Fruit fly (Drosophila melanogaster) whole organism, adult: ENCODE results near the gene Jarid2.

Experiments
- CG11617 ChIP-seq: fragments of 200-800 bp; sonication (Bioruptor generic); optimal IDR thresholded peaks from 2 replicates; lab custom pipeline; 2017; ENCODE audit warnings: mild to moderate bottlenecking, missing biosample characterization, missing genetic modification reagents, missing genetic modification characterization
- CG12768 ChIP-seq: fragments of 200-800 bp; sonication (Bioruptor generic); optimal IDR thresholded peaks from 2 replicates; lab custom pipeline; 2017; ENCODE audit warnings: missing biosample characterization, missing genetic modification characterization, mild to moderate bottlenecking, moderate library complexity, missing genetic modification reagents
- CG14711 ChIP-seq: fragments of 200-800 bp; sonication (Bioruptor generic); optimal IDR thresholded peaks from 2 replicates; lab custom pipeline; 2018; ENCODE audit warnings: missing biosample characterization, mild to moderate bottlenecking, missing genetic modification characterization, moderate library complexity
- CG1620 ChIP-seq: fragments of 200-800 bp; sonication (Bioruptor generic); optimal IDR thresholded peaks from 2 replicates; lab custom pipeline; 2016; ENCODE audit warnings: missing biosample characterization, missing genetic modification characterization
- CG33017 ChIP-seq: fragments of 200-800 bp; sonication (Bioruptor generic); optimal IDR thresholded peaks from 2 replicates; lab custom pipeline; 2018; ENCODE audit warnings: missing biosample characterization, mild to moderate bottlenecking, missing genetic modification characterization, moderate library complexity
- CG5204 ChIP-seq: fragments of 200-800 bp; sonication (Bioruptor generic); optimal IDR thresholded peaks from 2 replicates; lab custom pipeline; 2016; ENCODE audit warnings: missing biosample characterization, missing genetic modification characterization
- CG7045 ChIP-seq: fragments of 200-800 bp; sonication (Bioruptor generic); optimal IDR thresholded peaks from 2 replicates; lab custom pipeline; 2017; ENCODE audit warnings: missing biosample characterization, mild to moderate bottlenecking, missing genetic modification characterization
- CG7101 ChIP-seq: fragments of 200-800 bp; sonication (Bioruptor generic); optimal IDR thresholded peaks from 2 replicates; lab custom pipeline; 2018; ENCODE audit warnings: missing biosample characterization, mild to moderate bottlenecking, missing genetic modification characterization, moderate library complexity
- Clk ChIP-seq: fragments of 200-800 bp; sonication (Bioruptor generic); optimal IDR thresholded peaks from 2 replicates; lab custom pipeline; 2017; ENCODE audit warnings: missing biosample characterization, missing genetic modification characterization
- Crg-1 ChIP-seq: fragments of 200-800 bp; sonication (Bioruptor generic); optimal IDR thresholded peaks from 2 replicates; lab custom pipeline; 2016; ENCODE audit warnings: missing biosample characterization, missing genetic modification characterization
- Hr96 ChIP-seq: fragments of 200-800 bp; sonication (Bioruptor generic); optimal IDR thresholded peaks from 2 replicates; lab custom pipeline; 2016; ENCODE audit warnings: missing biosample characterization, missing genetic modification characterization
- Mnt ChIP-seq: fragments of 200-800 bp; sonication (Bioruptor generic); optimal IDR thresholded peaks from 2 replicates; lab custom pipeline; 2016; ENCODE audit warnings: missing biosample characterization, mild to moderate bottlenecking, missing genetic modification characterization
- bab1 ChIP-seq: fragments of 200-800 bp; sonication (Bioruptor generic); optimal IDR thresholded peaks from 3 replicates; lab custom pipeline; 2019; ENCODE audit warnings: missing biosample characterization, mild to moderate bottlenecking, missing genetic modification characterization, moderate library complexity
- cic ChIP-seq: fragments of 200-800 bp; sonication (Bioruptor generic); optimal IDR thresholded peaks from 2 replicates; lab custom pipeline; 2017; ENCODE audit warnings: missing biosample characterization, mild to moderate bottlenecking, missing genetic modification characterization, moderate library complexity
- cnc ChIP-seq, 2 experiments: fragments of >200 bp; optimal IDR thresholded peaks; 2 replicates each; lab custom pipeline; 2017
- kay ChIP-seq: fragments of 200-800 bp; sonication (Bioruptor generic); peaks from one replicate; lab custom pipeline; 2016; ENCODE audit warnings: missing biosample characterization, missing genetic modification characterization, borderline replicate concordance
- ovo ChIP-seq: fragments of 200-800 bp; sonication (Bioruptor generic); optimal IDR thresholded peaks from 2 replicates; lab custom pipeline; 2016; ENCODE audit warnings: missing biosample characterization, missing genetic modification characterization
- pad ChIP-seq: fragments of 200-800 bp; sonication (Bioruptor generic); optimal IDR thresholded peaks from 3 replicates; lab custom pipeline; 2017; ENCODE audit warnings: missing biosample characterization, missing genetic modification characterization, mild to moderate bottlenecking, moderate library complexity, missing genetic modification reagents
- tj ChIP-seq: fragments of 200-800 bp; sonication (Bioruptor generic); optimal IDR thresholded peaks from 3 replicates; lab custom pipeline; 2017; ENCODE audit warnings: missing biosample characterization, mild to moderate bottlenecking, missing genetic modification characterization, moderate library complexity
- toe ChIP-seq: fragments of 200-800 bp; sonication (Bioruptor generic); optimal IDR thresholded peaks from 2 replicates; lab custom pipeline; 2016; ENCODE audit warnings: missing biosample characterization, missing genetic modification characterization

Jarid2 gene

dm6 chr3L:9476829-9477228 is at the start of gene Jarid2, which contains the start of gene Uch-L5:
Gene Jarid2 (plus strand): TSS chr3L:9477038.
Gene Uch-L5 (minus strand): TSS chr3L:9476965.
- TF ChIP-seq CG11617 (peak; percentile 8), CG7045 (GFP tag; lab: Kevin White, UChicago) (peak; percentile 16), kay (no peak), cnc (optimal IDR thresholded peaks at IDR 0.05; lab: Kevin White, UChicago) (peak; percentile 81 to 92), pad (peak; percentile 37), CG7101 (peak; percentile 61), CG1620 (GFP tag; lab: Kevin White, UChicago) (peak; percentile 56), Mnt (GFP tag; lab: Kevin White, UChicago) (peak; percentile 69), CG12768 (GFP tag; lab: Kevin White, UChicago) (peak; percentile 12), CG5204 (GFP tag; lab: Kevin White, UChicago) (no peak), toe (no peak), Crg-1 (GFP tag; lab: Kevin White, UChicago) (peak; percentile 45), Clk (GFP tag; lab: Kevin White, UChicago) (no peak), tj (GFP tag; lab: Kevin White, UChicago) (peak; percentile 70), CG33017 (tag; lab: Kevin White, UChicago) (peak; percentile 26), Hr96 (GFP tag; lab: Kevin White, UChicago) (no peak), cic (GFP tag; lab: Kevin White, UChicago) (peak; percentile 34), CG14711 (tag; lab: Kevin White, UChicago) (peak; percentile 63), bab1 (GFP tag; lab: Kevin White, UChicago) (peak; percentile 84), ovo (GFP tag; lab: Kevin White, UChicago) (peak; percentile 47)

dm6 chr3L:9429665-9430607 is 46.9 kb upstream of the Jarid2 start, which contains the start of the genes RpS17 and MTF-1:
Gene RpS17 (minus strand): TSS chr3L:9429821.
Gene MTF-1 (plus strand): TSS chr3L:9430312.
- TF ChIP-seq CG7101 (peak; percentile 66), CG5204 (GFP tag; lab: Kevin White, UChicago) (no peak), ovo (GFP tag; lab: Kevin White, UChicago) (peak; percentile 19), Clk (GFP tag; lab: Kevin White, UChicago) (peak; percentile 1), CG7045 (GFP tag; lab: Kevin White, UChicago) (peak; percentile 15), CG12768 (GFP tag; lab: Kevin White, UChicago) (peak; percentile 47), CG33017 (tag; lab: Kevin White, UChicago) (peak; percentile 51), pad (peak; percentile 24), tj (GFP tag; lab: Kevin White, UChicago) (peak; percentile 27), Mnt (GFP tag; lab: Kevin White, UChicago) (peak; percentile 87), CG11617 (peak; percentile 73), Hr96 (GFP tag; lab: Kevin White, UChicago) (peak; percentile 40), cnc (optimal IDR thresholded peaks at IDR 0.05; lab: Kevin White, UChicago) (no peak), bab1 (GFP tag; lab: Kevin White, UChicago) (peak; percentile 70), kay (no peak), toe (no peak), cic (GFP tag; lab: Kevin White, UChicago) (peak; percentile 48), Crg-1 (GFP tag; lab: Kevin White, UChicago) (peak; percentile 33), CG14711 (tag; lab: Kevin White, UChicago) (peak; percentile 50), CG1620 (GFP tag; lab: Kevin White, UChicago) (peak; percentile 61)

dm6 chr3L:9430608-9430952 is 46.3 kb upstream of the Jarid2 start:
- TF ChIP-seq pad (no peak), CG1620 (GFP tag; lab: Kevin White, UChicago) (no peak), tj (GFP tag; lab: Kevin White, UChicago) (no peak), CG12768 (GFP tag; lab: Kevin White, UChicago) (peak; percentile 34), kay (no peak)

- TF ChIP-seq toe (no peak), Crg-1 (GFP tag; lab: Kevin White, UChicago) (no peak), CG7045 (GFP tag; lab: Kevin White, UChicago) (no peak), CG14711 (tag; lab: Kevin White, UChicago) (no peak), CG5204 (GFP tag; lab: Kevin White, UChicago) (no peak), CG1620 (GFP tag; lab: Kevin White, UChicago) (no peak), Clk (GFP tag; lab: Kevin White, UChicago) (no peak)
These were observed 44.8 kb upstream of the Jarid2 start for dm6 chr3L:9431848-9432623.

dm6 chr3L:9432810-9433587 is 43.8 kb upstream of the Jarid2 start:
- TF ChIP-seq Crg-1 (GFP tag; lab: Kevin White, UChicago) (peak; percentile 11), Hr96 (GFP tag; lab: Kevin White, UChicago) (no peak), CG12768 (GFP tag; lab: Kevin White, UChicago) (no peak), CG7045 (GFP tag; lab: Kevin White, UChicago) (no peak), cic (GFP tag; lab: Kevin White, UChicago) (peak; percentile 25), CG1620 (GFP tag; lab: Kevin White, UChicago) (no peak), CG14711 (tag; lab: Kevin White, UChicago) (no peak), kay (no peak), pad (no peak), CG5204 (GFP tag; lab: Kevin White, UChicago) (no peak)
